Worm (Caenorhabditis elegans) whole organism, L4 larva: ENCODE results near the gene gob-1.
"Not testable (repeated sequence)": the region's sequence is repeated elsewhere in the genome, so short reads cannot be mapped to it uniquely, and the experiment has no call there.

Experiments used
- D1046.2 ChIP-seq: fragments of 200-800 bp; sonication (Bioruptor generic); IDR thresholded peaks from 2 replicates; pipeline ENCODE4 v1.3.6; 2022; ENCODE audit warnings: missing genetic modification characterization, missing compliant biosample characterization
- R02D3.7 ChIP-seq: fragments of 150-350 bp; sonication (generic microtip); optimal IDR thresholded peaks from 3 replicates; lab custom pipeline; 2014; ENCODE audit warnings: missing biosample characterization, missing genetic modification characterization
- aha-1 ChIP-seq: fragments of 150-350 bp; peaks from one replicate; lab custom pipeline; 2014; ENCODE audit warnings: missing biosample characterization, missing genetic modification characterization
- aly-2 ChIP-seq: sonication (generic microtip); optimal IDR thresholded peaks from 2 replicates; lab custom pipeline; 2018; ENCODE audit warnings: missing biosample characterization, missing genetic modification characterization
- attf-4 ChIP-seq: sonication (generic microtip); optimal IDR thresholded peaks from 3 replicates; lab custom pipeline; 2017; ENCODE audit warnings: missing biosample characterization, missing genetic modification characterization
- ceh-20 ChIP-seq: fragments of 200-800 bp; sonication (Bioruptor generic); IDR thresholded peaks from 2 replicates; pipeline ENCODE4 v1.3.6; 2022; ENCODE audit warnings: missing genetic modification reagents, missing genetic modification characterization, missing compliant biosample characterization
- ceh-28 ChIP-seq: fragments of 150-350 bp; optimal IDR thresholded peaks from 2 replicates; lab custom pipeline; 2014; ENCODE audit warnings: missing biosample characterization, missing genetic modification reagents, missing genetic modification characterization
- ctbp-1 ChIP-seq: fragments of 200-800 bp; sonication (Bioruptor generic); IDR thresholded peaks from 2 replicates; pipeline ENCODE4 v1.3.6; 2022; ENCODE audit warnings: missing genetic modification reagents, missing genetic modification characterization, missing compliant biosample characterization
- daf-8 ChIP-seq: fragments of 200-800 bp; sonication (Bioruptor generic); IDR thresholded peaks from 2 replicates; pipeline ENCODE4 v1.3.6; 2022; ENCODE audit warnings: missing genetic modification characterization, missing compliant biosample characterization
- dmd-6 ChIP-seq: fragments of 200-800 bp; sonication (Bioruptor generic); IDR thresholded peaks from 2 replicates; pipeline ENCODE4 v1.3.6; 2022; ENCODE audit warnings: missing genetic modification reagents, missing genetic modification characterization, missing compliant biosample characterization
- dmd-9 ChIP-seq: fragments of 200-800 bp; sonication (Bioruptor generic); IDR thresholded peaks from 2 replicates; pipeline ENCODE4 v1.3.6; 2022; ENCODE audit warnings: missing genetic modification reagents, missing genetic modification characterization, missing compliant biosample characterization
- dve-1 ChIP-seq: sonication (generic microtip); optimal IDR thresholded peaks from 2 replicates; lab custom pipeline; 2017; ENCODE audit warnings: antibody characterized with exemption, mild to moderate bottlenecking, missing genetic modification characterization, missing compliant biosample characterization; ENCODE audit not compliant: insufficient read depth
- egl-43 ChIP-seq: fragments of 200-800 bp; sonication (Bioruptor generic); IDR thresholded peaks from 2 replicates; pipeline ENCODE4 v1.3.6; 2022; ENCODE audit warnings: missing genetic modification reagents, missing genetic modification characterization, missing compliant biosample characterization
- fkh-10 ChIP-seq: fragments of 150-350 bp; optimal IDR thresholded peaks from 2 replicates; lab custom pipeline; 2014; ENCODE audit warnings: missing biosample characterization, missing genetic modification reagents, missing genetic modification characterization
- hlh-30 ChIP-seq: sonication (generic microtip); optimal IDR thresholded peaks from 2 replicates; lab custom pipeline; 2017; ENCODE audit warnings: antibody characterized with exemption, mild to moderate bottlenecking, missing genetic modification characterization, missing compliant biosample characterization; ENCODE audit not compliant: insufficient read depth
- hmg-1.1 ChIP-seq: fragments of 200-800 bp; sonication (Bioruptor generic); IDR thresholded peaks from 2 replicates; pipeline ENCODE4 v1.3.6; 2022; ENCODE audit warnings: missing genetic modification reagents, missing genetic modification characterization, missing compliant biosample characterization
- lim-7 ChIP-seq: fragments of 200-800 bp; sonication (Bioruptor generic); IDR thresholded peaks from 2 replicates; pipeline ENCODE4 v1.3.6; 2022; ENCODE audit warnings: missing genetic modification characterization, missing compliant biosample characterization
- lin-29 ChIP-seq: fragments of 200-800 bp; sonication (Bioruptor generic); IDR thresholded peaks from 2 replicates; pipeline ENCODE4 v1.3.6; 2022; ENCODE audit warnings: missing genetic modification reagents, missing genetic modification characterization, missing compliant biosample characterization
- lin-38 ChIP-seq: fragments of 200-800 bp; sonication (Bioruptor generic); IDR thresholded peaks from 2 replicates; pipeline ENCODE4 v1.3.6; 2022; ENCODE audit warnings: missing genetic modification reagents, missing genetic modification characterization, missing compliant biosample characterization
- lsy-2 ChIP-seq, 2 experiments: fragments of 150-350 bp in 1 of 2; sonication (generic microtip) in 1 of 2; optimal IDR thresholded peaks; 2 replicates each; lab custom pipeline; 2014 to 2017; ENCODE audit warnings: missing biosample characterization in 2 of 2, missing genetic modification characterization in 2 of 2
- mdt-29 ChIP-seq: fragments of 200-800 bp; sonication (Bioruptor generic); IDR thresholded peaks from 2 replicates; pipeline ENCODE4 v1.3.6; 2022; ENCODE audit warnings: missing genetic modification reagents, missing genetic modification characterization, missing compliant biosample characterization
- mep-1 ChIP-seq: fragments of 150-350 bp; sonication (generic microtip); optimal IDR thresholded peaks from 3 replicates; lab custom pipeline; 2014; ENCODE audit warnings: missing biosample characterization, missing genetic modification characterization
- mes-2 ChIP-seq: sonication (generic microtip); optimal IDR thresholded peaks from 2 replicates; lab custom pipeline; 2016; ENCODE audit warnings: missing genotype, mild to moderate bottlenecking, missing genetic modification characterization, missing compliant biosample characterization; ENCODE audit not compliant: poor library complexity, severe bottlenecking
- mxl-2 ChIP-seq: fragments of 200-800 bp; sonication (Bioruptor generic); conservative IDR thresholded peaks from 2 replicates; pipeline ENCODE4 v1.3.6; 2022; ENCODE audit warnings: missing genetic modification reagents, missing genetic modification characterization, missing compliant biosample characterization
- mxl-3 ChIP-seq: fragments of 200-800 bp; sonication (Bioruptor generic); optimal IDR thresholded peaks from 2 replicates; lab custom pipeline; 2018; ENCODE audit warnings: mild to moderate bottlenecking, missing genetic modification characterization, missing compliant biosample characterization
- nhr-48 ChIP-seq: sonication (generic microtip); optimal IDR thresholded peaks from 2 replicates; lab custom pipeline; 2016; ENCODE audit warnings: mild to moderate bottlenecking, missing genetic modification characterization, missing compliant biosample characterization
- pha-4 ChIP-seq, 2 experiments: fragments of 150-350 bp in 1 of 2; fragments of 200-800 bp in 1 of 2; sonication (Bioruptor generic) in 1 of 2; IDR thresholded peaks in 1 of 2; optimal IDR thresholded peaks in 1 of 2; 2 replicates each; pipeline versions ENCODE4 v1.3.6 to Lab custom; 2014 to 2022; ENCODE audit warnings: missing genetic modification characterization in 2 of 2, missing genetic modification reagents in 2 of 2, missing biosample characterization in 1 of 2, missing compliant biosample characterization in 1 of 2
- set-16 ChIP-seq: fragments of 200-800 bp; sonication (Bioruptor generic); IDR thresholded peaks from 2 replicates; pipeline ENCODE4 v1.3.6; 2022; ENCODE audit warnings: missing genetic modification reagents, missing genetic modification characterization, missing compliant biosample characterization
- snpc-1.2 ChIP-seq: fragments of 200-800 bp; sonication (Bioruptor generic); IDR thresholded peaks from 2 replicates; pipeline ENCODE4 v1.3.6; 2022; ENCODE audit warnings: missing genetic modification reagents, missing genetic modification characterization, missing compliant biosample characterization
- tag-97 ChIP-seq: fragments of 200-800 bp; sonication (Bioruptor generic); IDR thresholded peaks from 2 replicates; pipeline ENCODE4 v1.3.6; 2022; ENCODE audit warnings: missing genetic modification characterization, missing compliant biosample characterization
- unc-130 ChIP-seq: sonication (generic microtip); optimal IDR thresholded peaks from 2 replicates; lab custom pipeline; 2016; ENCODE audit warnings: missing genetic modification reagents, missing genetic modification characterization, missing compliant biosample characterization
- unc-62 ChIP-seq, 3 experiments: fragments of 150-350 bp in 1 of 3; sonication (generic microtip); optimal IDR thresholded peaks in 2 of 3; peaks in 1 of 3; 1 replicate in 1 of 3; 2 replicates in 2 of 3; lab custom pipeline; 2014 to 2017; ENCODE audit warnings: missing biosample characterization in 3 of 3, missing genetic modification characterization in 3 of 3, missing genetic modification reagents in 3 of 3, missing genotype in 1 of 3
- vab-7 ChIP-seq: fragments of 200-800 bp; sonication (Bioruptor generic); IDR thresholded peaks from 2 replicates; pipeline ENCODE4 v1.3.6; 2022; ENCODE audit warnings: missing genetic modification reagents, missing genetic modification characterization, missing compliant biosample characterization
- zfp-2 ChIP-seq: sonication (generic microtip); optimal IDR thresholded peaks from 2 replicates; lab custom pipeline; 2016; ENCODE audit warnings: mild to moderate bottlenecking, missing genetic modification characterization, missing compliant biosample characterization
- ztf-11 ChIP-seq: fragments of 150-350 bp; optimal IDR thresholded peaks from 2 replicates; lab custom pipeline; 2014; ENCODE audit warnings: missing biosample characterization, missing genetic modification characterization

gob-1 gene

ce11 chrX:15509681-15510080, 16.3 kb downstream of the gob-1 start, which contains the start of gene eat-20:
TSS of gene eat-20 (plus strand) at chrX:15510011.
- TF ChIP-seq mdt-29 (no peak), attf-4 (tag; lab: Kevin White, UChicago) (no peak), unc-130 (GFP tag; lab: Kevin White, UChicago) (no peak), lin-38 (GFP tag; lab: Robert Waterston, UW) (no peak), aha-1 (tag; lab: Kevin White, UChicago) (peak; percentile 80), pha-4 (GFP tag; IDR thresholded peaks at IDR 0.05; lab: Robert Waterston, UW) (no peak), pha-4 (tag; optimal IDR thresholded peaks at IDR 0.05; lab: Kevin White, UChicago) (no peak)

- 0 out of 2 replicates have a peak, but pooled peaks have one; percentile 14 for TF ChIP-seq lim-7 (GFP tag; lab: Robert Waterston, UW)
- peak; percentile 59 for TF ChIP-seq set-16 (GFP tag; lab: Robert Waterston, UW)
- TF ChIP-seq ceh-28 (tag; lab: Kevin White, UChicago) = no peak
- peak; percentile 7 for TF ChIP-seq mxl-3
Measured at ce11 chrX:15514547-15514946, 21.1 kb downstream of the gob-1 start.

ce11 chrX:15515798-15516197, 22.4 kb downstream of the gob-1 start:
- TF ChIP-seq aha-1 (tag; lab: Kevin White, UChicago) = peak; percentile 30
- 0 out of 2 replicates have a peak, but pooled peaks have one; percentile 19 for TF ChIP-seq tag-97
- no peak for TF ChIP-seq vab-7 (GFP tag; lab: Robert Waterston, UW)
- peak; percentile 99 for TF ChIP-seq set-16 (GFP tag; lab: Robert Waterston, UW)
- TF ChIP-seq ztf-11 (tag; lab: Kevin White, UChicago) = no peak
- TF ChIP-seq fkh-10 (GFP tag; lab: Kevin White, UChicago) = no peak
- TF ChIP-seq lsy-2 (tag; optimal IDR thresholded peaks at IDR 0.05; lab: Kevin White, UChicago) = no peak
- TF ChIP-seq mxl-2 = no peak
- TF ChIP-seq daf-8 (GFP tag; lab: Robert Waterston, UW) = no peak
- TF ChIP-seq lim-7 (GFP tag; lab: Robert Waterston, UW) = 0 out of 2 replicates have a peak, but pooled peaks have one; percentile 15
- peak; percentile 62; the same call in 1 of the 2 replicates for TF ChIP-seq pha-4 (GFP tag; IDR thresholded peaks at IDR 0.05; lab: Robert Waterston, UW)
- no peak for TF ChIP-seq pha-4 (tag; optimal IDR thresholded peaks at IDR 0.05; lab: Kevin White, UChicago)
- TF ChIP-seq dve-1 (tag; lab: Kevin White, UChicago) = no peak
- peak; percentile 68; the same call in 1 of the 2 replicates for TF ChIP-seq egl-43 (GFP tag; lab: Robert Waterston, UW)
- TF ChIP-seq snpc-1.2 (GFP tag; lab: Robert Waterston, UW) = 0 out of 2 replicates have a peak, but pooled peaks have one; percentile 12

ce11 chrX:15528472-15528871, 35.1 kb downstream of the gob-1 start:
- TF ChIP-seq dmd-9 (GFP tag; lab: Robert Waterston, UW) (no peak), lin-29 (0 out of 2 replicates have a peak, but pooled peaks have one; percentile 22)

ce11 chrX:15533260-15533659, 39.9 kb downstream of the gob-1 start:
- TF ChIP-seq egl-43 (GFP tag; lab: Robert Waterston, UW) (0 out of 2 replicates have a peak, but pooled peaks have one; percentile 17), D1046.2 (GFP tag; lab: Robert Waterston, UW) (no peak), fkh-10 (GFP tag; lab: Kevin White, UChicago) (peak; percentile 20), dve-1 (tag; lab: Kevin White, UChicago) (no peak)

- TF ChIP-seq set-16 (GFP tag; lab: Robert Waterston, UW) (peak; percentile 33; the same call in 1 of the 2 replicates), unc-62 (GFP tag; optimal IDR thresholded peaks at IDR 0.05 in 1 of 2; lab: Kevin White, UChicago) (peak in 1 of 2 experiments; percentile 30)
- not testable (repeated sequence) for TF ChIP-seq unc-62 (tag; optimal IDR thresholded peaks at IDR 0.05; lab: Kevin White, UChicago)
Measured at ce11 chrX:15533847-15534246, 40.4 kb downstream of the gob-1 start.

- TF ChIP-seq mep-1 (tag; lab: Kevin White, UChicago) (peak; percentile 51), ctbp-1 (GFP tag; lab: Robert Waterston, UW) (peak; percentile 90; the same call in 1 of the 2 replicates), dmd-6 (peak; percentile 52), lin-29 (no peak), hlh-30 (tag; lab: Kevin White, UChicago) (peak; percentile 72), nhr-48 (tag; lab: Kevin White, UChicago) (peak; percentile 19), R02D3.7 (tag; lab: Kevin White, UChicago) (no peak), lsy-2 (tag; optimal IDR thresholded peaks at IDR 0.05; lab: Kevin White, UChicago) (peak; percentile 69 to 76), mdt-29 (no peak), ceh-20 (GFP tag; lab: Robert Waterston, UW) (peak; percentile 57; the same call in 1 of the 2 replicates), mes-2 (tag; lab: Kevin White, UChicago) (no peak), vab-7 (GFP tag; lab: Robert Waterston, UW) (no peak), zfp-2 (tag; lab: Kevin White, UChicago) (peak; percentile 47), hmg-1.1 (peak; percentile 76), aly-2 (tag; lab: Kevin White, UChicago) (no peak)
Measured at ce11 chrX:15535190-15535636, 41.8 kb downstream of the gob-1 start.
